Worm (Caenorhabditis elegans) whole organism, L4 larva: ENCODE data around the gene C17H12.8.
"Not testable (repeated sequence)": the region's sequence is repeated elsewhere in the genome, so short reads cannot be mapped to it uniquely, and the experiment has no call there.

Source experiments
- F26F4.8 ChIP-seq: fragments of 200-800 bp; sonication (Bioruptor generic); conservative IDR thresholded peaks from 2 replicates; pipeline ENCODE4 v1.3.6; 2022; ENCODE audit warnings: missing genetic modification characterization, missing compliant biosample characterization
- F37D6.2 ChIP-seq: sonication (generic microtip); optimal IDR thresholded peaks from 2 replicates; lab custom pipeline; 2016; ENCODE audit warnings: mild to moderate bottlenecking, missing genetic modification characterization, missing compliant biosample characterization
- F49E8.2 ChIP-seq: sonication (generic microtip); optimal IDR thresholded peaks from 2 replicates; lab custom pipeline; 2016; ENCODE audit warnings: missing compliant biosample characterization, mild to moderate bottlenecking, missing genetic modification characterization, borderline replicate concordance
- Y105C5A.15 ChIP-seq: fragments of 200-800 bp; sonication (Bioruptor generic); IDR thresholded peaks from 2 replicates; pipeline ENCODE4 v1.3.6; 2022; ENCODE audit warnings: missing genetic modification characterization, missing compliant biosample characterization
- aha-1 ChIP-seq: fragments of 150-350 bp; peaks from one replicate; lab custom pipeline; 2014; ENCODE audit warnings: missing biosample characterization, missing genetic modification characterization
- aly-2 ChIP-seq: sonication (generic microtip); optimal IDR thresholded peaks from 2 replicates; lab custom pipeline; 2018; ENCODE audit warnings: missing biosample characterization, missing genetic modification characterization
- attf-4 ChIP-seq: sonication (generic microtip); optimal IDR thresholded peaks from 3 replicates; lab custom pipeline; 2017; ENCODE audit warnings: missing biosample characterization, missing genetic modification characterization
- ceh-20 ChIP-seq: fragments of 200-800 bp; sonication (Bioruptor generic); IDR thresholded peaks from 2 replicates; pipeline ENCODE4 v1.3.6; 2022; ENCODE audit warnings: missing genetic modification reagents, missing genetic modification characterization, missing compliant biosample characterization
- ceh-28 ChIP-seq: fragments of 150-350 bp; optimal IDR thresholded peaks from 2 replicates; lab custom pipeline; 2014; ENCODE audit warnings: missing biosample characterization, missing genetic modification reagents, missing genetic modification characterization
- cey-2 ChIP-seq: sonication (generic microtip); optimal IDR thresholded peaks from 3 replicates; lab custom pipeline; 2017; ENCODE audit warnings: missing genetic modification characterization, mild to moderate bottlenecking, missing compliant biosample characterization, antibody characterized with exemption, borderline replicate concordance; ENCODE audit not compliant: insufficient read depth
- daf-16 ChIP-seq, 3 experiments: sonication (generic microtip); optimal IDR thresholded peaks; 2 replicates each; lab custom pipeline; 2016 to 2017; ENCODE audit warnings: missing genetic modification characterization in 3 of 3, missing genetic modification reagents in 3 of 3, mild to moderate bottlenecking in 2 of 3, missing compliant biosample characterization in 2 of 3, missing biosample characterization in 1 of 3, moderate library complexity in 1 of 3
- daf-19 ChIP-seq: fragments of 200-800 bp; sonication (Bioruptor generic); conservative IDR thresholded peaks from 2 replicates; pipeline ENCODE4 v1.3.6; 2022; ENCODE audit warnings: missing genetic modification characterization, missing compliant biosample characterization
- dmd-6 ChIP-seq: fragments of 200-800 bp; sonication (Bioruptor generic); IDR thresholded peaks from 2 replicates; pipeline ENCODE4 v1.3.6; 2022; ENCODE audit warnings: missing genetic modification reagents, missing genetic modification characterization, missing compliant biosample characterization
- dmd-9 ChIP-seq: fragments of 200-800 bp; sonication (Bioruptor generic); IDR thresholded peaks from 2 replicates; pipeline ENCODE4 v1.3.6; 2022; ENCODE audit warnings: missing genetic modification reagents, missing genetic modification characterization, missing compliant biosample characterization
- dpl-1 ChIP-seq: fragments of 150-350 bp; optimal IDR thresholded peaks from 2 replicates; lab custom pipeline; 2014; ENCODE audit warnings: missing biosample characterization, missing genetic modification reagents, missing genetic modification characterization
- dve-1 ChIP-seq: sonication (generic microtip); optimal IDR thresholded peaks from 2 replicates; lab custom pipeline; 2017; ENCODE audit warnings: antibody characterized with exemption, mild to moderate bottlenecking, missing genetic modification characterization, missing compliant biosample characterization; ENCODE audit not compliant: insufficient read depth
- fkh-10 ChIP-seq: fragments of 150-350 bp; optimal IDR thresholded peaks from 2 replicates; lab custom pipeline; 2014; ENCODE audit warnings: missing biosample characterization, missing genetic modification reagents, missing genetic modification characterization
- hif-1 ChIP-seq, 2 experiments: sonication (generic microtip); optimal IDR thresholded peaks; 2 replicates each; lab custom pipeline; 2016 to 2017; ENCODE audit warnings: missing compliant biosample characterization in 2 of 2, missing genetic modification characterization in 2 of 2, missing genetic modification reagents in 2 of 2, missing genotype in 2 of 2, mild to moderate bottlenecking in 1 of 2
- hlh-30 ChIP-seq: sonication (generic microtip); optimal IDR thresholded peaks from 2 replicates; lab custom pipeline; 2017; ENCODE audit warnings: antibody characterized with exemption, mild to moderate bottlenecking, missing genetic modification characterization, missing compliant biosample characterization; ENCODE audit not compliant: insufficient read depth
- jun-1 ChIP-seq: fragments of 150-350 bp; optimal IDR thresholded peaks from 2 replicates; lab custom pipeline; 2014; ENCODE audit warnings: missing biosample characterization, missing genetic modification reagents, missing genetic modification characterization
- lim-7 ChIP-seq: fragments of 200-800 bp; sonication (Bioruptor generic); IDR thresholded peaks from 2 replicates; pipeline ENCODE4 v1.3.6; 2022; ENCODE audit warnings: missing genetic modification characterization, missing compliant biosample characterization
- lin-1 ChIP-seq: fragments of 200-800 bp; sonication (Bioruptor generic); IDR thresholded peaks from 2 replicates; pipeline ENCODE4 v1.3.6; 2022; ENCODE audit warnings: missing genetic modification reagents, missing genetic modification characterization, missing compliant biosample characterization
- lin-39 ChIP-seq: fragments of 150-350 bp; optimal IDR thresholded peaks from 2 replicates; lab custom pipeline; 2014; ENCODE audit warnings: missing biosample characterization, missing genetic modification reagents, missing genetic modification characterization
- lir-3 ChIP-seq: sonication (generic microtip); optimal IDR thresholded peaks from 2 replicates; lab custom pipeline; 2016; ENCODE audit warnings: mild to moderate bottlenecking, missing genetic modification characterization, missing compliant biosample characterization
- madf-9 ChIP-seq: fragments of 200-800 bp; sonication (Bioruptor generic); conservative IDR thresholded peaks from 2 replicates; pipeline ENCODE4 v1.3.6; 2022; ENCODE audit warnings: missing genetic modification reagents, missing genetic modification characterization, missing compliant biosample characterization
- mdl-1 ChIP-seq, 2 experiments: fragments of 150-350 bp in 1 of 2; sonication (generic microtip) in 1 of 2; optimal IDR thresholded peaks; 2 replicates each; lab custom pipeline; 2014 to 2017; ENCODE audit warnings: missing biosample characterization in 2 of 2, missing genetic modification characterization in 2 of 2
- mdt-29 ChIP-seq: fragments of 200-800 bp; sonication (Bioruptor generic); IDR thresholded peaks from 2 replicates; pipeline ENCODE4 v1.3.6; 2022; ENCODE audit warnings: missing genetic modification reagents, missing genetic modification characterization, missing compliant biosample characterization
- mxl-3 ChIP-seq: fragments of 200-800 bp; sonication (Bioruptor generic); optimal IDR thresholded peaks from 2 replicates; lab custom pipeline; 2018; ENCODE audit warnings: mild to moderate bottlenecking, missing genetic modification characterization, missing compliant biosample characterization
- nhr-10 ChIP-seq: fragments of 150-350 bp; optimal IDR thresholded peaks from 2 replicates; lab custom pipeline; 2014; ENCODE audit warnings: missing biosample characterization, missing genetic modification characterization
- nhr-102 ChIP-seq: sonication (generic microtip); optimal IDR thresholded peaks from 2 replicates; lab custom pipeline; 2016; ENCODE audit warnings: mild to moderate bottlenecking, missing genetic modification characterization, moderate library complexity, missing compliant biosample characterization
- nhr-111 ChIP-seq: fragments of 200-800 bp; sonication (Bioruptor generic); optimal IDR thresholded peaks from 2 replicates; lab custom pipeline; 2018; ENCODE audit warnings: mild to moderate bottlenecking, missing genetic modification characterization, missing compliant biosample characterization
- nhr-25 ChIP-seq: sonication (generic microtip); optimal IDR thresholded peaks from 2 replicates; lab custom pipeline; 2017; ENCODE audit warnings: missing genetic modification characterization, mild to moderate bottlenecking, missing compliant biosample characterization, antibody characterized with exemption, moderate library complexity, borderline replicate concordance; ENCODE audit not compliant: insufficient read depth
- nhr-28 ChIP-seq: fragments of 150-350 bp; optimal IDR thresholded peaks from 2 replicates; lab custom pipeline; 2014; ENCODE audit warnings: missing biosample characterization, missing genetic modification characterization
- nhr-42 ChIP-seq: fragments of 200-800 bp; sonication (Bioruptor generic); IDR thresholded peaks from 2 replicates; pipeline ENCODE4 v1.3.6; 2022; ENCODE audit warnings: missing genetic modification characterization, missing compliant biosample characterization
- nhr-6 ChIP-seq: fragments of 150-350 bp; optimal IDR thresholded peaks from 2 replicates; lab custom pipeline; 2014; ENCODE audit warnings: missing biosample characterization, missing genetic modification characterization
- nhr-76 ChIP-seq: fragments of 150-350 bp; optimal IDR thresholded peaks from 2 replicates; lab custom pipeline; 2014; ENCODE audit warnings: missing biosample characterization, missing genetic modification characterization
- pha-4 ChIP-seq, 2 experiments: fragments of 150-350 bp in 1 of 2; fragments of 200-800 bp in 1 of 2; sonication (Bioruptor generic) in 1 of 2; IDR thresholded peaks in 1 of 2; optimal IDR thresholded peaks in 1 of 2; 2 replicates each; pipeline versions ENCODE4 v1.3.6 to Lab custom; 2014 to 2022; ENCODE audit warnings: missing genetic modification characterization in 2 of 2, missing genetic modification reagents in 2 of 2, missing biosample characterization in 1 of 2, missing compliant biosample characterization in 1 of 2
- pqm-1 ChIP-seq: sonication (generic microtip); optimal IDR thresholded peaks from 2 replicates; lab custom pipeline; 2017; ENCODE audit warnings: missing biosample characterization, missing genetic modification characterization
- skn-1 ChIP-seq: fragments of 150-350 bp; optimal IDR thresholded peaks from 2 replicates; lab custom pipeline; 2014; ENCODE audit warnings: missing biosample characterization, missing genetic modification characterization
- snpc-1.2 ChIP-seq: fragments of 200-800 bp; sonication (Bioruptor generic); IDR thresholded peaks from 2 replicates; pipeline ENCODE4 v1.3.6; 2022; ENCODE audit warnings: missing genetic modification reagents, missing genetic modification characterization, missing compliant biosample characterization
- tag-97 ChIP-seq: fragments of 200-800 bp; sonication (Bioruptor generic); IDR thresholded peaks from 2 replicates; pipeline ENCODE4 v1.3.6; 2022; ENCODE audit warnings: missing genetic modification characterization, missing compliant biosample characterization
- unc-39 ChIP-seq: sonication (generic microtip); optimal IDR thresholded peaks from 2 replicates; lab custom pipeline; 2017; ENCODE audit warnings: missing biosample characterization, missing genetic modification characterization
- unc-62 ChIP-seq, 3 experiments: fragments of 150-350 bp in 1 of 3; sonication (generic microtip); optimal IDR thresholded peaks in 2 of 3; peaks in 1 of 3; 1 replicate in 1 of 3; 2 replicates in 2 of 3; lab custom pipeline; 2014 to 2017; ENCODE audit warnings: missing biosample characterization in 3 of 3, missing genetic modification characterization in 3 of 3, missing genetic modification reagents in 3 of 3, missing genotype in 1 of 3
- zfp-2 ChIP-seq: sonication (generic microtip); optimal IDR thresholded peaks from 2 replicates; lab custom pipeline; 2016; ENCODE audit warnings: mild to moderate bottlenecking, missing genetic modification characterization, missing compliant biosample characterization
- zfp-3 ChIP-seq: fragments of 200-800 bp; sonication (Bioruptor generic); conservative IDR thresholded peaks from 2 replicates; pipeline ENCODE4 v1.3.6; 2022; ENCODE audit warnings: missing genetic modification reagents, missing genetic modification characterization, missing compliant biosample characterization
- zip-11 ChIP-seq: fragments of 200-800 bp; sonication (Bioruptor generic); IDR thresholded peaks from 2 replicates; pipeline ENCODE4 v1.3.6; 2022; ENCODE audit warnings: missing genetic modification characterization, missing compliant biosample characterization
- zip-2 ChIP-seq: fragments of 150-350 bp; optimal IDR thresholded peaks from 2 replicates; lab custom pipeline; 2014; ENCODE audit warnings: missing biosample characterization, missing genetic modification characterization
- ztf-11 ChIP-seq: fragments of 150-350 bp; optimal IDR thresholded peaks from 2 replicates; lab custom pipeline; 2014; ENCODE audit warnings: missing biosample characterization, missing genetic modification characterization

Gene C17H12.8

ce11 chrIV:6827477-6827876 is 9.0 kb downstream of the C17H12.8 start, which contains the start of gene H20E11.2:
H20E11.2 (plus strand) TSS chrIV:6827777.
- TF ChIP-seq lim-7 (GFP tag; lab: Robert Waterston, UW); skn-1 (tag; lab: Kevin White, UChicago); lin-39 (tag; lab: Kevin White, UChicago): not testable (repeated sequence)

ce11 chrIV:6829902-6830301 is 11.4 kb downstream of the C17H12.8 start, which contains the start of gene H20E11.1:
H20E11.1 (plus strand) TSS chrIV:6830145.
- TF ChIP-seq F49E8.2 (tag; lab: Kevin White, UChicago) (no peak), nhr-28 (tag; lab: Kevin White, UChicago) (peak; percentile 36), daf-19 (GFP tag; lab: Robert Waterston, UW) (no peak), ceh-28 (tag; lab: Kevin White, UChicago) (no peak), lir-3 (tag; lab: Kevin White, UChicago) (no peak), ceh-20 (GFP tag; lab: Robert Waterston, UW) (no peak), hlh-30 (tag; lab: Kevin White, UChicago) (no peak), Y105C5A.15 (GFP tag; lab: Robert Waterston, UW) (no peak), cey-2 (tag; lab: Kevin White, UChicago) (no peak), zfp-2 (tag; lab: Kevin White, UChicago) (no peak), jun-1 (tag; lab: Kevin White, UChicago) (no peak), unc-39 (tag; lab: Kevin White, UChicago) (no peak), nhr-25 (tag; lab: Kevin White, UChicago) (no peak), pha-4 (GFP tag; IDR thresholded peaks at IDR 0.05; lab: Robert Waterston, UW) (no peak), pha-4 (tag; optimal IDR thresholded peaks at IDR 0.05; lab: Kevin White, UChicago) (no peak), dmd-9 (GFP tag; lab: Robert Waterston, UW) (no peak), dmd-6 (0 out of 2 replicates have a peak, but pooled peaks have one; percentile 18), attf-4 (tag; lab: Kevin White, UChicago) (no peak), ztf-11 (no peak), mdl-1 (tag; optimal IDR thresholded peaks at IDR 0.05; lab: Kevin White, UChicago) (no peak), zip-11 (no peak), nhr-6 (tag; lab: Kevin White, UChicago) (no peak), dpl-1 (GFP tag; lab: Kevin White, UChicago) (no peak), daf-16 (GFP tag; optimal IDR thresholded peaks at IDR 0.05; lab: Kevin White, UChicago) (no peak), daf-16 (tag; optimal IDR thresholded peaks at IDR 0.05; lab: Kevin White, UChicago) (peak; percentile 30), tag-97 (GFP tag; lab: Robert Waterston, UW) (no peak), snpc-1.2 (GFP tag; lab: Robert Waterston, UW) (no peak), F37D6.2 (no peak), lin-1 (GFP tag; lab: Robert Waterston, UW) (no peak), mdt-29 (GFP tag; lab: Robert Waterston, UW) (no peak), fkh-10 (GFP tag; lab: Kevin White, UChicago) (no peak), pqm-1 (tag; lab: Kevin White, UChicago) (peak; percentile 67), hif-1 (tag; optimal IDR thresholded peaks at IDR 0.05; lab: Kevin White, UChicago) (no peak), nhr-42 (GFP tag; lab: Robert Waterston, UW) (no peak), nhr-76 (tag; lab: Kevin White, UChicago) (no peak), madf-9 (no peak), nhr-10 (tag; lab: Kevin White, UChicago) (no peak), zip-2 (tag; lab: Kevin White, UChicago) (no peak), F26F4.8 (no peak), nhr-111 (GFP tag; lab: Kevin White, UChicago) (no peak), aly-2 (tag; lab: Kevin White, UChicago) (no peak), zfp-3 (GFP tag; lab: Robert Waterston, UW) (no peak), unc-62 (GFP tag; optimal IDR thresholded peaks at IDR 0.05 in 1 of 2; lab: Kevin White, UChicago) (peak in 1 of 2 experiments; percentile 70), unc-62 (tag; optimal IDR thresholded peaks at IDR 0.05; lab: Kevin White, UChicago) (no peak), nhr-102 (tag; lab: Kevin White, UChicago) (no peak), mxl-3 (no peak), dve-1 (tag; lab: Kevin White, UChicago) (peak; percentile 23), aha-1 (tag; lab: Kevin White, UChicago) (no peak)
